Fruit fly (Drosophila melanogaster) whole organism, embryonic: ENCODE measurements around the gene Tep4.

Experiments
- Atf-2 ChIP-seq: fragments of 200-800 bp; sonication (Bioruptor generic); optimal IDR thresholded peaks from 2 replicates; lab custom pipeline; 2016; ENCODE audit warnings: missing biosample characterization, missing genetic modification characterization
- B-H2 ChIP-seq: fragments of 200-800 bp; sonication (Bioruptor generic); optimal IDR thresholded peaks from 2 replicates; lab custom pipeline; 2018; ENCODE audit warnings: missing biosample characterization, mild to moderate bottlenecking, missing genetic modification characterization
- CG10565 ChIP-seq: fragments of 200-800 bp; sonication (Bioruptor generic); optimal IDR thresholded peaks from 3 replicates; lab custom pipeline; 2016; ENCODE audit warnings: missing biosample characterization, mild to moderate bottlenecking, missing genetic modification characterization
- CG11695 ChIP-seq: fragments of 200-800 bp; sonication (Bioruptor generic); IDR thresholded peaks from 3 replicates; pipeline ENCODE4 v1.3.6; 2022; ENCODE audit warnings: missing biosample characterization, missing genetic modification characterization
- CG12104 ChIP-seq: fragments of 200-800 bp; sonication (Bioruptor generic); optimal IDR thresholded peaks from 3 replicates; lab custom pipeline; 2016; ENCODE audit warnings: missing biosample characterization, missing genetic modification characterization
- CG13287 ChIP-seq: fragments of 200-800 bp; sonication (Bioruptor generic); IDR thresholded peaks from 2 replicates; pipeline ENCODE4 v1.3.6; 2022; ENCODE audit warnings: missing biosample characterization, missing genetic modification characterization; ENCODE audit not compliant: partially characterized antibody
- CG13296 ChIP-seq: fragments of 200-800 bp; sonication (Bioruptor generic); optimal IDR thresholded peaks from 3 replicates; lab custom pipeline; 2018; ENCODE audit warnings: missing biosample characterization, mild to moderate bottlenecking, missing genetic modification characterization
- CG15011 ChIP-seq: fragments of 200-800 bp; sonication (Bioruptor generic); optimal IDR thresholded peaks from 3 replicates; lab custom pipeline; 2018; ENCODE audit warnings: missing biosample characterization, mild to moderate bottlenecking, missing genetic modification characterization
- CG15269 ChIP-seq: fragments of 200-800 bp; sonication (Bioruptor generic); optimal IDR thresholded peaks from 2 replicates; lab custom pipeline; 2018; ENCODE audit warnings: missing biosample characterization, mild to moderate bottlenecking, missing genetic modification characterization, moderate library complexity
- CG15696 ChIP-seq: fragments of 200-800 bp; sonication (Bioruptor generic); optimal IDR thresholded peaks from 2 replicates; lab custom pipeline; 2019; ENCODE audit warnings: missing biosample characterization, mild to moderate bottlenecking, missing genetic modification characterization, moderate library complexity
- CG1603 ChIP-seq: fragments of 200-800 bp; sonication (Bioruptor generic); optimal IDR thresholded peaks from 2 replicates; lab custom pipeline; 2019; ENCODE audit warnings: missing biosample characterization, mild to moderate bottlenecking, missing genetic modification characterization, moderate library complexity
- CG17385 ChIP-seq: fragments of 200-800 bp; sonication (Bioruptor generic); optimal IDR thresholded peaks from 3 replicates; lab custom pipeline; 2018; ENCODE audit warnings: missing biosample characterization, mild to moderate bottlenecking, missing genetic modification characterization
- CG3065 ChIP-seq: fragments of 200-800 bp; sonication (Bioruptor generic); optimal IDR thresholded peaks from 2 replicates; lab custom pipeline; 2016; ENCODE audit warnings: missing biosample characterization, missing genetic modification characterization
- CG32532 ChIP-seq: fragments of 200-800 bp; sonication (Bioruptor generic); IDR thresholded peaks from 2 replicates; pipeline ENCODE4 v1.3.6; 2022; ENCODE audit warnings: missing biosample characterization, missing genetic modification characterization
- CG34224 ChIP-seq: fragments of 200-800 bp; sonication (Bioruptor generic); IDR thresholded peaks from 3 replicates; pipeline ENCODE4 v1.3.6; 2022; ENCODE audit warnings: missing biosample characterization, missing genetic modification characterization; ENCODE audit not compliant: partially characterized antibody
- CG5245 ChIP-seq: fragments of 200-800 bp; sonication (Bioruptor generic); optimal IDR thresholded peaks from 3 replicates; lab custom pipeline; 2016; ENCODE audit warnings: missing biosample characterization, missing genetic modification characterization
- CG6254 ChIP-seq: fragments of 200-800 bp; sonication (Bioruptor generic); optimal IDR thresholded peaks from 3 replicates; lab custom pipeline; 2017; ENCODE audit warnings: mild to moderate bottlenecking, missing biosample characterization, missing genetic modification reagents, missing genetic modification characterization
- CG6689 ChIP-seq: fragments of 200-800 bp; sonication (Bioruptor generic); IDR thresholded peaks from 2 replicates; pipeline ENCODE4 v1.3.6; 2022; ENCODE audit warnings: missing biosample characterization, missing genetic modification characterization
- CG9817 ChIP-seq: fragments of 200-800 bp; sonication (Bioruptor generic); optimal IDR thresholded peaks from 2 replicates; lab custom pipeline; 2018; ENCODE audit warnings: missing biosample characterization, mild to moderate bottlenecking, missing genetic modification characterization, moderate library complexity
- CG9932 ChIP-seq: fragments of 200-800 bp; sonication (Bioruptor generic); IDR thresholded peaks from 2 replicates; pipeline ENCODE4 v1.3.6; 2022; ENCODE audit warnings: missing biosample characterization, missing genetic modification characterization
- Chrac-16 ChIP-seq: fragments of 200-800 bp; sonication (Bioruptor generic); optimal IDR thresholded peaks from 3 replicates; lab custom pipeline; 2016; ENCODE audit warnings: missing biosample characterization, missing genetic modification characterization
- Fer3 ChIP-seq: fragments of 200-800 bp; sonication (Bioruptor generic); optimal IDR thresholded peaks from 2 replicates; lab custom pipeline; 2018; ENCODE audit warnings: missing biosample characterization, mild to moderate bottlenecking, missing genetic modification characterization, moderate library complexity
- HHEX ChIP-seq: fragments of 200-800 bp; sonication (Bioruptor generic); optimal IDR thresholded peaks from 3 replicates; lab custom pipeline; 2017; ENCODE audit warnings: missing biosample characterization, mild to moderate bottlenecking, missing genetic modification characterization, missing genetic modification reagents
- HLH3B ChIP-seq: fragments of 200-800 bp; sonication (Bioruptor generic); IDR thresholded peaks from 2 replicates; pipeline ENCODE4 v1.3.6; 2022; ENCODE audit warnings: missing biosample characterization, missing genetic modification characterization
- HLH54F ChIP-seq: fragments of 200-800 bp; sonication (Bioruptor generic); optimal IDR thresholded peaks from 3 replicates; lab custom pipeline; 2016; ENCODE audit warnings: missing biosample characterization, missing genetic modification characterization
- Hmr ChIP-seq: fragments of 200-800 bp; sonication (Bioruptor generic); optimal IDR thresholded peaks from 3 replicates; lab custom pipeline; 2017; ENCODE audit warnings: mild to moderate bottlenecking, missing biosample characterization, missing genetic modification reagents, missing genetic modification characterization
- Meics ChIP-seq: fragments of 200-800 bp; sonication (Bioruptor generic); optimal IDR thresholded peaks from 2 replicates; lab custom pipeline; 2017; ENCODE audit warnings: missing biosample characterization, mild to moderate bottlenecking, missing genetic modification characterization
- NK7.1 ChIP-seq: fragments of 200-800 bp; sonication (Bioruptor generic); optimal IDR thresholded peaks from 3 replicates; lab custom pipeline; 2016; ENCODE audit warnings: missing biosample characterization, missing genetic modification characterization
- Optix ChIP-seq: fragments of 200-800 bp; sonication (Bioruptor generic); IDR thresholded peaks from 3 replicates; pipeline ENCODE4 v1.3.6; 2022; ENCODE audit warnings: missing biosample characterization, missing genetic modification characterization
- Rx ChIP-seq: fragments of 200-800 bp; sonication (Bioruptor generic); IDR thresholded peaks from 2 replicates; pipeline ENCODE4 v1.3.6; 2022; ENCODE audit warnings: missing biosample characterization, missing genetic modification characterization
- Sry-β ChIP-seq: fragments of 200-800 bp; sonication (Bioruptor generic); optimal IDR thresholded peaks from 2 replicates; lab custom pipeline; 2018; ENCODE audit warnings: missing biosample characterization, mild to moderate bottlenecking, missing genetic modification characterization, moderate library complexity
- aop ChIP-seq: fragments of 200-800 bp; sonication (Bioruptor generic); IDR thresholded peaks from 2 replicates; pipeline ENCODE4 v1.3.6; 2022; ENCODE audit warnings: missing biosample characterization, missing genetic modification characterization
- ap ChIP-seq: fragments of 200-800 bp; sonication (Bioruptor generic); IDR thresholded peaks from 2 replicates; pipeline ENCODE4 v1.3.6; 2022; ENCODE audit warnings: missing biosample characterization, missing genetic modification characterization
- crc ChIP-seq: fragments of 200-800 bp; sonication (Bioruptor generic); optimal IDR thresholded peaks from 2 replicates; lab custom pipeline; 2016; ENCODE audit warnings: missing biosample characterization, missing genetic modification characterization
- disco-r ChIP-seq: fragments of 200-800 bp; sonication (Bioruptor generic); optimal IDR thresholded peaks from 2 replicates; lab custom pipeline; 2016; ENCODE audit warnings: missing biosample characterization, missing genetic modification characterization
- dysf ChIP-seq: fragments of 200-800 bp; sonication (Bioruptor generic); IDR thresholded peaks from 3 replicates; pipeline ENCODE4 v1.3.6; 2022; ENCODE audit warnings: missing biosample characterization, missing genetic modification characterization
- fd96Cb ChIP-seq: fragments of 200-800 bp; sonication (Bioruptor generic); optimal IDR thresholded peaks from 2 replicates; lab custom pipeline; 2018; ENCODE audit warnings: missing biosample characterization, mild to moderate bottlenecking, missing genetic modification characterization, moderate library complexity
- kah ChIP-seq: fragments of 200-800 bp; sonication (Bioruptor generic); optimal IDR thresholded peaks from 2 replicates; lab custom pipeline; 2018; ENCODE audit warnings: missing biosample characterization, mild to moderate bottlenecking, missing genetic modification characterization
- lola ChIP-seq, 3 experiments: fragments of >200 bp in 2 of 3; fragments of 200-800 bp in 1 of 3; sonication (Bioruptor generic) in 1 of 3; optimal IDR thresholded peaks; 2 replicates each; lab custom pipeline; 2017 to 2019; ENCODE audit warnings: missing biosample characterization in 3 of 3, missing genetic modification characterization in 3 of 3, mild to moderate bottlenecking in 1 of 3, moderate library complexity in 1 of 3
- nerfin-2 ChIP-seq: fragments of 200-800 bp; sonication (Bioruptor generic); IDR thresholded peaks from 2 replicates; pipeline ENCODE4 v1.3.6; 2022; ENCODE audit warnings: missing biosample characterization, missing genetic modification characterization; ENCODE audit not compliant: partially characterized antibody
- pum ChIP-seq: fragments of 200-800 bp; sonication (Bioruptor generic); optimal IDR thresholded peaks from 2 replicates; lab custom pipeline; 2016; ENCODE audit warnings: missing biosample characterization, missing genetic modification characterization
- seq ChIP-seq: fragments of 200-800 bp; sonication (Bioruptor generic); IDR thresholded peaks from 2 replicates; pipeline ENCODE4 v1.3.6; 2022; ENCODE audit warnings: missing biosample characterization, missing genetic modification characterization
- sisA ChIP-seq: fragments of 200-800 bp; sonication (Bioruptor generic); IDR thresholded peaks from 2 replicates; pipeline ENCODE4 v1.3.6; 2022; ENCODE audit warnings: missing biosample characterization, missing genetic modification characterization
- sob ChIP-seq: fragments of 200-800 bp; sonication (Bioruptor generic); IDR thresholded peaks from 2 replicates; pipeline ENCODE4 v1.3.6; 2022; ENCODE audit warnings: missing biosample characterization, missing genetic modification characterization
- sug ChIP-seq: fragments of 200-800 bp; optimal IDR thresholded peaks from 2 replicates; lab custom pipeline; 2019; ENCODE audit warnings: missing biosample characterization, mild to moderate bottlenecking, missing genetic modification characterization, moderate library complexity
- tgo ChIP-seq: fragments of 200-800 bp; sonication (Bioruptor generic); IDR thresholded peaks from 3 replicates; pipeline ENCODE4 v1.3.6; 2022; ENCODE audit warnings: missing biosample characterization, missing genetic modification characterization
- twi ChIP-seq: fragments of 200-800 bp; optimal IDR thresholded peaks from 2 replicates; lab custom pipeline; 2019; ENCODE audit warnings: missing biosample characterization, mild to moderate bottlenecking, missing genetic modification characterization, moderate library complexity
- vfl ChIP-seq: fragments of 200-800 bp; sonication (Bioruptor generic); optimal IDR thresholded peaks from 2 replicates; lab custom pipeline; 2016; ENCODE audit warnings: missing biosample characterization, missing genetic modification characterization
- zen2 ChIP-seq: fragments of 200-800 bp; sonication (Bioruptor generic); IDR thresholded peaks from 3 replicates; pipeline ENCODE4 v1.3.6; 2022; ENCODE audit warnings: missing biosample characterization, missing genetic modification characterization; ENCODE audit not compliant: partially characterized antibody

The Tep4 gene

dm6 chr2L:19517154-19517814, 31.0 kb upstream of the Tep4 start, which contains the start of gene Hasp (continued):
- no peak for TF ChIP-seq aop (GFP tag; lab: Robert Waterston, UW)
- peak; percentile 53 for TF ChIP-seq CG6254 (GFP tag; lab: Kevin White, UChicago)
- peak; percentile 67; the same call in 2 of the 3 replicates for TF ChIP-seq tgo (GFP tag; lab: Robert Waterston, UW)
- peak; percentile 48; the same call in 1 of the 3 replicates for TF ChIP-seq CG11695 (GFP tag; lab: Robert Waterston, UW)
- TF ChIP-seq NK7.1 (GFP tag; lab: Kevin White, UChicago), result no peak
- TF ChIP-seq twi (tag; lab: Kevin White, UChicago), result no peak
- TF ChIP-seq Optix (GFP tag; lab: Robert Waterston, UW), result no peak
- TF ChIP-seq CG15269 (tag; lab: Kevin White, UChicago), result no peak
- peak; percentile 0 for TF ChIP-seq vfl (GFP tag; lab: Kevin White, UChicago)
- TF ChIP-seq CG5245, result peak; percentile 24
- peak; percentile 50 for TF ChIP-seq ap (GFP tag; lab: Robert Waterston, UW)
- peak in 1 of 3 experiments; percentile 38 for TF ChIP-seq lola (GFP tag; optimal IDR thresholded peaks at IDR 0.05; lab: Kevin White, UChicago)
- TF ChIP-seq B-H2 (GFP tag; lab: Kevin White, UChicago), result peak; percentile 5
- peak; percentile 37 for TF ChIP-seq CG13296 (GFP tag; lab: Kevin White, UChicago)
- peak; percentile 54 for TF ChIP-seq CG9932 (GFP tag; lab: Robert Waterston, UW)
- no peak for TF ChIP-seq Atf-2
- TF ChIP-seq nerfin-2, result peak; percentile 90
- peak; percentile 29 for TF ChIP-seq CG17385 (GFP tag; lab: Kevin White, UChicago)
- no peak for TF ChIP-seq CG9817 (tag; lab: Kevin White, UChicago)
- TF ChIP-seq CG13287 (GFP tag; lab: Robert Waterston, UW), result peak; percentile 77
- TF ChIP-seq HLH54F (GFP tag; lab: Kevin White, UChicago), result no peak
- peak; percentile 37 for TF ChIP-seq CG1603
- TF ChIP-seq dysf, result peak; percentile 58; the same call in 1 of the 3 replicates
- TF ChIP-seq fd96Cb, result peak; percentile 69
- peak; percentile 39; the same call in 1 of the 2 replicates for TF ChIP-seq CG6689 (GFP tag; lab: Robert Waterston, UW)
- no peak for TF ChIP-seq Rx (GFP tag; lab: Robert Waterston, UW)
- TF ChIP-seq zen2 (GFP tag; lab: Robert Waterston, UW), result peak; percentile 91
- TF ChIP-seq Fer3 (tag; lab: Kevin White, UChicago), result peak; percentile 56
- peak; percentile 39 for TF ChIP-seq HHEX
- peak; percentile 45; the same call in 1 of the 2 replicates for TF ChIP-seq HLH3B
- no peak for TF ChIP-seq CG10565 (GFP tag; lab: Kevin White, UChicago)
- TF ChIP-seq Sry-β (GFP tag; lab: Kevin White, UChicago), result no peak
- peak; percentile 43 for TF ChIP-seq Hmr (GFP tag; lab: Kevin White, UChicago)
- TF ChIP-seq CG3065 (GFP tag; lab: Kevin White, UChicago), result peak; percentile 2
- TF ChIP-seq pum (GFP tag; lab: Kevin White, UChicago), result no peak
- peak; percentile 36 for TF ChIP-seq CG12104
- TF ChIP-seq sug (tag; lab: Kevin White, UChicago), result peak; percentile 42
- TF ChIP-seq disco-r (GFP tag; lab: Kevin White, UChicago), result no peak
- TF ChIP-seq seq (GFP tag; lab: Robert Waterston, UW), result 0 out of 2 replicates have a peak, but pooled peaks have one; percentile 6
- TF ChIP-seq sob (GFP tag; lab: Robert Waterston, UW), result peak; percentile 65
- no peak for TF ChIP-seq CG15696 (tag; lab: Kevin White, UChicago)
- no peak for TF ChIP-seq crc (GFP tag; lab: Kevin White, UChicago)
- TF ChIP-seq Chrac-16, result peak; percentile 40
- TF ChIP-seq CG15011 (GFP tag; lab: Kevin White, UChicago), result no peak
- TF ChIP-seq Meics (GFP tag; lab: Kevin White, UChicago), result peak; percentile 67
- TF ChIP-seq CG34224 (GFP tag; lab: Robert Waterston, UW), result peak; percentile 87
- TF ChIP-seq sisA (GFP tag; lab: Robert Waterston, UW), result peak; percentile 45
- peak; percentile 28 for TF ChIP-seq kah (GFP tag; lab: Kevin White, UChicago)
- TF ChIP-seq CG32532 (GFP tag; lab: Robert Waterston, UW), result peak; percentile 75
